Worm (Caenorhabditis elegans) whole organism, mixed stage, embryonic: Measurements from ENCODE around the gene T02D1.8.

Source experiments
- ces-1 ChIP-seq: fragments of 150-350 bp; optimal IDR thresholded peaks from 2 replicates; lab custom pipeline; 2014; ENCODE audit warnings: missing biosample characterization, missing genetic modification reagents, missing genetic modification characterization
- elt-3 ChIP-seq: fragments of 150-350 bp; optimal IDR thresholded peaks from 2 replicates; lab custom pipeline; 2014; ENCODE audit warnings: missing biosample characterization, missing genetic modification characterization
- mep-1 ChIP-seq: fragments of 150-350 bp; optimal IDR thresholded peaks from 2 replicates; lab custom pipeline; 2017; ENCODE audit warnings: missing biosample characterization, missing genetic modification reagents, missing genetic modification characterization, inconsistent platforms
- nhr-12 ChIP-seq: fragments of 150-350 bp; optimal IDR thresholded peaks from 2 replicates; lab custom pipeline; 2014; ENCODE audit warnings: missing biosample characterization, missing genetic modification characterization
- nhr-2 ChIP-seq: fragments of 150-350 bp; optimal IDR thresholded peaks from 2 replicates; lab custom pipeline; 2014; ENCODE audit warnings: missing biosample characterization, missing genetic modification characterization
- nhr-237 ChIP-seq: fragments of 150-350 bp; optimal IDR thresholded peaks from 2 replicates; lab custom pipeline; 2014; ENCODE audit warnings: missing biosample characterization, missing genetic modification characterization
- nhr-76 ChIP-seq: sonication (generic microtip); optimal IDR thresholded peaks from 2 replicates; lab custom pipeline; 2017; ENCODE audit warnings: missing biosample characterization, missing genetic modification characterization
- pha-4 ChIP-seq: fragments of 150-350 bp; optimal IDR thresholded peaks from 2 replicates; lab custom pipeline; 2018; ENCODE audit warnings: missing biosample characterization, missing genetic modification reagents, missing genetic modification characterization
- sptf-1 ChIP-seq: sonication (generic microtip); optimal IDR thresholded peaks from 2 replicates; lab custom pipeline; 2017; ENCODE audit warnings: mild to moderate bottlenecking, missing genetic modification characterization, moderate library complexity, missing compliant biosample characterization
- unc-39 ChIP-seq: fragments of 150-350 bp; optimal IDR thresholded peaks from 2 replicates; lab custom pipeline; 2014; ENCODE audit warnings: missing biosample characterization, missing genetic modification characterization
- unc-62 ChIP-seq: fragments of 150-350 bp; optimal IDR thresholded peaks from 2 replicates; lab custom pipeline; 2014; ENCODE audit warnings: missing biosample characterization, missing genetic modification reagents, missing genetic modification characterization

DNA sequence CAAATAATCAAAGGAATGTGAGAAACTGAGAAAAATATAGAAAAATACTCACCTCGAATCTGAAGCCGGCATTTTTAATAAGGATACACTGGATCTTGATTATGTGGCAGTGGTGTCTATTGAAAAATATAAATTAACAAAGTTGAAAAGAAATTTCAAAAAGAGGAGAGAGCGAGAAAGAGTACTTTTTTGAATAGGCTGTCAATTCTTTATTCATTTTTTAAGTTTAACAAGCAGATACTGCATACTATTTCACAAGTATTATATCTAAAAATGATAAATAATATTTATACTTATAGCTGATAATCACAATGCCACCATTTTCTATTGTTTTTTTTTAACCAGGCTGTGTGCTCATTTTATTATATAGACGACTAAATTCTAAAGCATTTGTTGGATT lies 30.4 kb upstream of the T02D1.8 start, which contains the start of gene npr-26:
- TF ChIP-seq unc-62 (GFP tag; lab: Kevin White, UChicago) (no peak), elt-3 (tag; lab: Kevin White, UChicago) (no peak), nhr-76 (tag; lab: Kevin White, UChicago) (no peak), mep-1 (no peak), pha-4 (tag; lab: Kevin White, UChicago) (no peak), nhr-12 (tag; lab: Kevin White, UChicago) (no peak), sptf-1 (no peak), unc-39 (tag; lab: Kevin White, UChicago) (no peak), nhr-237 (tag; lab: Kevin White, UChicago) (no peak), ces-1 (no peak), nhr-2 (no peak)
